Fruit fly (Drosophila melanogaster) whole organism, prepupa: ENCODE results near the gene NimC1.

Source experiments
- Blimp-1 ChIP-seq: fragments of 200-800 bp; sonication (Bioruptor generic); optimal IDR thresholded peaks from 3 replicates; lab custom pipeline; 2017; ENCODE audit warnings: missing biosample characterization, missing genetic modification characterization, mild to moderate bottlenecking, moderate library complexity, missing genetic modification reagents
- CG10631 ChIP-seq: fragments of 200-800 bp; sonication (Bioruptor generic); optimal IDR thresholded peaks from 2 replicates; lab custom pipeline; 2016; ENCODE audit warnings: missing biosample characterization, missing genetic modification characterization
- CG11762 ChIP-seq: fragments of 200-800 bp; sonication (Bioruptor generic); optimal IDR thresholded peaks from 3 replicates; lab custom pipeline; 2016; ENCODE audit warnings: missing biosample characterization, missing genetic modification characterization; ENCODE audit not compliant: insufficient read depth
- CG11902 ChIP-seq: fragments of 200-800 bp; sonication (Bioruptor generic); optimal IDR thresholded peaks from 3 replicates; lab custom pipeline; 2016; ENCODE audit warnings: missing biosample characterization, missing genetic modification characterization
- CG15336 ChIP-seq: fragments of 200-800 bp; sonication (Bioruptor generic); IDR thresholded peaks from 2 replicates; pipeline ENCODE4 v1.3.6; 2022; ENCODE audit warnings: missing biosample characterization, missing genetic modification characterization
- CG1621 ChIP-seq: fragments of 200-800 bp; sonication (Bioruptor generic); optimal IDR thresholded peaks from 3 replicates; lab custom pipeline; 2018; ENCODE audit warnings: missing biosample characterization, mild to moderate bottlenecking, missing genetic modification characterization
- CG16779 ChIP-seq: fragments of 200-800 bp; sonication (Bioruptor generic); optimal IDR thresholded peaks from 3 replicates; lab custom pipeline; 2017; ENCODE audit warnings: missing biosample characterization, mild to moderate bottlenecking, missing genetic modification characterization
- CG31627 ChIP-seq: fragments of 200-800 bp; sonication (Bioruptor generic); optimal IDR thresholded peaks from 3 replicates; lab custom pipeline; 2016; ENCODE audit warnings: missing biosample characterization, missing genetic modification characterization
- CG32006 ChIP-seq: fragments of 200-800 bp; sonication (Bioruptor generic); optimal IDR thresholded peaks from 3 replicates; lab custom pipeline; 2017; ENCODE audit warnings: missing biosample characterization, mild to moderate bottlenecking, missing genetic modification characterization
- CG3919 ChIP-seq: fragments of 200-800 bp; sonication (Bioruptor generic); optimal IDR thresholded peaks from 3 replicates; lab custom pipeline; 2016; ENCODE audit warnings: missing biosample characterization, missing genetic modification characterization
- CG4318 ChIP-seq: fragments of 200-800 bp; sonication (Bioruptor generic); optimal IDR thresholded peaks from 3 replicates; lab custom pipeline; 2017; ENCODE audit warnings: missing biosample characterization, mild to moderate bottlenecking, missing genetic modification characterization
- CG6276 ChIP-seq: fragments of 200-800 bp; sonication (Bioruptor generic); optimal IDR thresholded peaks from 2 replicates; lab custom pipeline; 2017; ENCODE audit warnings: missing biosample characterization, mild to moderate bottlenecking, missing genetic modification characterization
- CG6808 ChIP-seq: fragments of 200-800 bp; sonication (Bioruptor generic); optimal IDR thresholded peaks from 3 replicates; lab custom pipeline; 2017; ENCODE audit warnings: missing biosample characterization, missing genetic modification characterization, mild to moderate bottlenecking, moderate library complexity, missing genetic modification reagents
- CG6854 ChIP-seq: fragments of 200-800 bp; sonication (Bioruptor generic); optimal IDR thresholded peaks from 2 replicates; lab custom pipeline; 2017; ENCODE audit warnings: missing biosample characterization, mild to moderate bottlenecking, missing genetic modification characterization
- CG7368 ChIP-seq: fragments of 200-800 bp; sonication (Bioruptor generic); optimal IDR thresholded peaks from 3 replicates; lab custom pipeline; 2016; ENCODE audit warnings: missing biosample characterization, missing genetic modification characterization
- CG8119 ChIP-seq: fragments of 200-800 bp; sonication (Bioruptor generic); IDR thresholded peaks from 3 replicates; pipeline ENCODE4 v1.3.6; 2022; ENCODE audit warnings: missing biosample characterization, missing genetic modification characterization
- CG8632 ChIP-seq: fragments of 200-800 bp; sonication (Bioruptor generic); optimal IDR thresholded peaks from 3 replicates; lab custom pipeline; 2016; ENCODE audit warnings: missing biosample characterization, missing genetic modification characterization
- CG9139 ChIP-seq: fragments of 200-800 bp; sonication (Bioruptor generic); optimal IDR thresholded peaks from 3 replicates; lab custom pipeline; 2017; ENCODE audit warnings: missing biosample characterization, mild to moderate bottlenecking, missing genetic modification characterization
- Eip78C ChIP-seq: fragments of 200-800 bp; sonication (Bioruptor generic); peaks from one replicate; lab custom pipeline; 2016; ENCODE audit warnings: missing biosample characterization, missing genetic modification characterization
- Eip93F ChIP-seq: fragments of 200-800 bp; sonication (Bioruptor generic); optimal IDR thresholded peaks from 2 replicates; lab custom pipeline; 2016; ENCODE audit warnings: missing biosample characterization, mild to moderate bottlenecking, missing genetic modification characterization
- Ets96B ChIP-seq: fragments of 200-800 bp; optimal IDR thresholded peaks from 2 replicates; lab custom pipeline; 2019; ENCODE audit warnings: missing biosample characterization, mild to moderate bottlenecking, missing genetic modification characterization, moderate library complexity
- Gug ChIP-seq: fragments of 200-800 bp; sonication (Bioruptor generic); IDR thresholded peaks from 2 replicates; pipeline ENCODE4 v1.3.6; 2022; ENCODE audit warnings: missing biosample characterization, missing genetic modification characterization
- Hr38 ChIP-seq: sonication (Bioruptor generic); optimal IDR thresholded peaks from 2 replicates; lab custom pipeline; 2016; ENCODE audit warnings: missing biosample characterization, missing genetic modification characterization
- Hr39 ChIP-seq: fragments of 200-800 bp; sonication (Bioruptor generic); optimal IDR thresholded peaks from 2 replicates; lab custom pipeline; 2016; ENCODE audit warnings: missing biosample characterization, missing genetic modification characterization
- Hr4 ChIP-seq: fragments of 200-800 bp; sonication (Bioruptor generic); optimal IDR thresholded peaks from 3 replicates; lab custom pipeline; 2016; ENCODE audit warnings: missing biosample characterization, missing genetic modification characterization
- Lpt ChIP-seq: fragments of 200-800 bp; sonication (Bioruptor generic); optimal IDR thresholded peaks from 3 replicates; lab custom pipeline; 2016; ENCODE audit warnings: missing biosample characterization, missing genetic modification characterization
- Sox14 ChIP-seq: fragments of 200-800 bp; sonication (Bioruptor generic); optimal IDR thresholded peaks from 3 replicates; lab custom pipeline; 2016; ENCODE audit warnings: missing biosample characterization, missing genetic modification characterization
- Sox15 ChIP-seq: fragments of 200-800 bp; sonication (Bioruptor generic); optimal IDR thresholded peaks from 3 replicates; lab custom pipeline; 2016; ENCODE audit warnings: missing biosample characterization, missing genetic modification characterization
- achi ChIP-seq: fragments of 200-800 bp; sonication (Bioruptor generic); optimal IDR thresholded peaks from 3 replicates; lab custom pipeline; 2016; ENCODE audit warnings: missing biosample characterization, missing genetic modification characterization
- cyc ChIP-seq: fragments of 200-800 bp; sonication (Bioruptor generic); optimal IDR thresholded peaks from 3 replicates; lab custom pipeline; 2016; ENCODE audit warnings: missing biosample characterization, missing genetic modification characterization
- dac ChIP-seq: fragments of 200-800 bp; sonication (Bioruptor generic); optimal IDR thresholded peaks from 2 replicates; lab custom pipeline; 2017; ENCODE audit warnings: missing biosample characterization, mild to moderate bottlenecking, missing genetic modification characterization
- eg ChIP-seq: fragments of 200-800 bp; sonication (Bioruptor generic); IDR thresholded peaks from 3 replicates; pipeline ENCODE4 v1.3.6; 2022; ENCODE audit warnings: missing biosample characterization, missing genetic modification characterization
- fd59A ChIP-seq: fragments of 200-800 bp; sonication (Bioruptor generic); optimal IDR thresholded peaks from 2 replicates; lab custom pipeline; 2017; ENCODE audit warnings: missing biosample characterization, mild to moderate bottlenecking, missing genetic modification characterization, missing genetic modification reagents
- fd85E ChIP-seq: fragments of 200-800 bp; sonication (Bioruptor generic); optimal IDR thresholded peaks from 3 replicates; lab custom pipeline; 2016; ENCODE audit warnings: missing biosample characterization, missing genetic modification characterization
- lz ChIP-seq: fragments of 200-800 bp; sonication (Bioruptor generic); optimal IDR thresholded peaks from 3 replicates; lab custom pipeline; 2016; ENCODE audit warnings: missing biosample characterization, missing genetic modification characterization
- net ChIP-seq: fragments of 200-800 bp; sonication (Bioruptor generic); optimal IDR thresholded peaks from 3 replicates; lab custom pipeline; 2016; ENCODE audit warnings: missing biosample characterization, missing genetic modification characterization
- spab ChIP-seq: fragments of 200-800 bp; sonication (Bioruptor generic); optimal IDR thresholded peaks from 2 replicates; lab custom pipeline; 2017; ENCODE audit warnings: missing biosample characterization, mild to moderate bottlenecking, missing genetic modification characterization, missing genetic modification reagents
- ss ChIP-seq, 2 experiments: fragments of 200-800 bp; sonication (Bioruptor generic); optimal IDR thresholded peaks; 2 replicates in 1 of 2; 3 replicates in 1 of 2; lab custom pipeline; 2017 to 2018; ENCODE audit warnings: mild to moderate bottlenecking in 2 of 2, missing biosample characterization in 2 of 2, missing genetic modification characterization in 2 of 2, moderate library complexity in 1 of 2
- svp ChIP-seq: fragments of 200-800 bp; sonication (Bioruptor generic); peaks from one replicate; lab custom pipeline; 2016; ENCODE audit warnings: missing biosample characterization, missing genetic modification characterization
- topi ChIP-seq: fragments of 200-800 bp; sonication (Bioruptor generic); optimal IDR thresholded peaks from 3 replicates; lab custom pipeline; 2016; ENCODE audit warnings: missing biosample characterization, missing genetic modification characterization
- vri ChIP-seq: fragments of 200-800 bp; sonication (Bioruptor generic); optimal IDR thresholded peaks from 3 replicates; lab custom pipeline; 2016; ENCODE audit warnings: missing biosample characterization, mild to moderate bottlenecking, missing genetic modification characterization

The NimC1 gene

dm6 chr2L:14011591-14012303, 35.2 kb upstream of the NimC1 start (continued):
- no peak for TF ChIP-seq vri
- no peak for TF ChIP-seq CG31627
- no peak for TF ChIP-seq achi (GFP tag; lab: Kevin White, UChicago)
- TF ChIP-seq topi (GFP tag; lab: Kevin White, UChicago), result peak; percentile 16
- TF ChIP-seq Gug, result no peak
- TF ChIP-seq Sox15 (GFP tag; lab: Kevin White, UChicago), result no peak
- no peak for TF ChIP-seq lz
- peak; percentile 79 for TF ChIP-seq svp (GFP tag; lab: Kevin White, UChicago)
- TF ChIP-seq CG1621 (tag; lab: Kevin White, UChicago), result no peak
- TF ChIP-seq CG7368, result no peak
- no peak for TF ChIP-seq CG4318 (GFP tag; lab: Kevin White, UChicago)
- TF ChIP-seq Eip78C, result peak; percentile 72
- no peak for TF ChIP-seq Sox14 (GFP tag; lab: Kevin White, UChicago)
- no peak for TF ChIP-seq CG16779 (tag; lab: Kevin White, UChicago)
- no peak for TF ChIP-seq CG10631 (GFP tag; lab: Kevin White, UChicago)
- TF ChIP-seq spab (GFP tag; lab: Kevin White, UChicago), result no peak
- no peak; the same call in 2 of the 3 replicates for TF ChIP-seq CG8119
- no peak for TF ChIP-seq Blimp-1
- TF ChIP-seq CG6808, result no peak
- TF ChIP-seq dac (GFP tag; lab: Kevin White, UChicago), result no peak
- TF ChIP-seq fd59A (GFP tag; lab: Kevin White, UChicago), result no peak
- no peak for TF ChIP-seq CG6276
- TF ChIP-seq fd85E (GFP tag; lab: Kevin White, UChicago), result no peak
- no peak for TF ChIP-seq CG9139 (GFP tag; lab: Kevin White, UChicago)
- TF ChIP-seq Ets96B (tag; lab: Kevin White, UChicago), result peak; percentile 9
- no peak for TF ChIP-seq Hr4 (GFP tag; lab: Kevin White, UChicago)
- TF ChIP-seq Lpt (GFP tag; lab: Kevin White, UChicago), result no peak
- peak; percentile 2 for TF ChIP-seq Hr39 (GFP tag; lab: Kevin White, UChicago)
- no peak for TF ChIP-seq CG8632 (GFP tag; lab: Kevin White, UChicago)
- TF ChIP-seq net, result no peak
- TF ChIP-seq CG6854 (GFP tag; lab: Kevin White, UChicago), result no peak
- no peak for TF ChIP-seq Hr38 (GFP tag; lab: Kevin White, UChicago)
- TF ChIP-seq CG32006 (GFP tag; lab: Kevin White, UChicago), result no peak
- no peak for TF ChIP-seq Eip93F (GFP tag; lab: Kevin White, UChicago)
- no peak; the same call in 1 of the 3 replicates for TF ChIP-seq eg (GFP tag; lab: Robert Waterston, UW)
- peak; percentile 17 for TF ChIP-seq CG3919
- TF ChIP-seq ss (GFP tag; optimal IDR thresholded peaks at IDR 0.05; lab: Kevin White, UChicago), result no peak
- TF ChIP-seq CG15336 (GFP tag; lab: Robert Waterston, UW), result no peak
- TF ChIP-seq, all 60 proteins: peak for 14

- peak; percentile 7 for TF ChIP-seq CG9139 (GFP tag; lab: Kevin White, UChicago)
- TF ChIP-seq dac (GFP tag; lab: Kevin White, UChicago), result no peak
- TF ChIP-seq vri, result no peak
- no peak for TF ChIP-seq CG11902
- no peak for TF ChIP-seq CG6854 (GFP tag; lab: Kevin White, UChicago)
- TF ChIP-seq spab (GFP tag; lab: Kevin White, UChicago), result no peak
- no peak for TF ChIP-seq CG11762
- TF ChIP-seq cyc (GFP tag; lab: Kevin White, UChicago), result no peak
- TF ChIP-seq svp (GFP tag; lab: Kevin White, UChicago), result peak; percentile 70
Measured at dm6 chr2L:14010410-14010809, 33.8 kb upstream of the NimC1 start.
